Worm (Caenorhabditis elegans) whole organism, late embryonic: ENCODE data around the gene srx-95.

Experiments used
- C38D4.7 ChIP-seq: fragments of 200-800 bp; sonication (Bioruptor generic); optimal IDR thresholded peaks from 2 replicates; lab custom pipeline; 2018; ENCODE audit warnings: mild to moderate bottlenecking, missing genetic modification characterization, moderate library complexity, missing compliant biosample characterization
- F13H6.1 ChIP-seq: sonication (generic microtip); optimal IDR thresholded peaks from 2 replicates; lab custom pipeline; 2016; ENCODE audit warnings: missing genetic modification characterization, missing compliant biosample characterization
- T23F11.4 ChIP-seq: fragments of 200-800 bp; sonication (Bioruptor generic); optimal IDR thresholded peaks from 2 replicates; lab custom pipeline; 2018; ENCODE audit warnings: mild to moderate bottlenecking, missing genetic modification characterization, missing compliant biosample characterization
- ceh-22 ChIP-seq: sonication (generic microtip); optimal IDR thresholded peaks from 2 replicates; lab custom pipeline; 2017; ENCODE audit warnings: missing biosample characterization, missing genetic modification characterization
- ceh-24 ChIP-seq: sonication (generic microtip); optimal IDR thresholded peaks from 2 replicates; lab custom pipeline; 2016; ENCODE audit warnings: mild to moderate bottlenecking, missing genetic modification characterization, missing compliant biosample characterization
- ceh-30 ChIP-seq: fragments of 150-350 bp; optimal IDR thresholded peaks from 2 replicates; lab custom pipeline; 2014; ENCODE audit warnings: missing biosample characterization, missing genetic modification characterization
- ceh-45 ChIP-seq: fragments of 200-800 bp; sonication (Bioruptor generic); IDR thresholded peaks from 2 replicates; pipeline ENCODE4 v1.3.6; 2022; ENCODE audit warnings: missing genetic modification reagents, missing genetic modification characterization, missing compliant biosample characterization
- ceh-9 ChIP-seq: sonication (generic microtip); optimal IDR thresholded peaks from 2 replicates; lab custom pipeline; 2016; ENCODE audit warnings: mild to moderate bottlenecking, missing genetic modification characterization, inconsistent platforms, missing compliant biosample characterization
- dve-1 ChIP-seq: sonication (generic microtip); optimal IDR thresholded peaks from 2 replicates; lab custom pipeline; 2017; ENCODE audit warnings: antibody characterized with exemption, mild to moderate bottlenecking, missing genetic modification characterization, missing compliant biosample characterization
- elt-2 ChIP-seq: sonication (generic microtip); optimal IDR thresholded peaks from 2 replicates; lab custom pipeline; 2016; ENCODE audit warnings: missing genetic modification reagents, missing genetic modification characterization, missing compliant biosample characterization
- ets-4 ChIP-seq: sonication (generic microtip); optimal IDR thresholded peaks from 2 replicates; lab custom pipeline; 2016; ENCODE audit warnings: missing genetic modification characterization, missing compliant biosample characterization
- fkh-10 ChIP-seq: fragments of 150-350 bp; optimal IDR thresholded peaks from 2 replicates; lab custom pipeline; 2014; ENCODE audit warnings: missing biosample characterization, missing genetic modification reagents, missing genetic modification characterization
- fkh-6 ChIP-seq: sonication (generic microtip); optimal IDR thresholded peaks from 2 replicates; lab custom pipeline; 2016; ENCODE audit warnings: missing genetic modification characterization, missing compliant biosample characterization
- hlh-15 ChIP-seq: sonication (generic microtip); optimal IDR thresholded peaks from 2 replicates; lab custom pipeline; 2016; ENCODE audit warnings: missing genetic modification characterization, missing compliant biosample characterization
- hlh-30 ChIP-seq: sonication (generic microtip); optimal IDR thresholded peaks from 2 replicates; lab custom pipeline; 2017; ENCODE audit warnings: antibody characterized with exemption, missing genetic modification characterization, missing compliant biosample characterization; ENCODE audit not compliant: insufficient read depth
- hlh-8 ChIP-seq: sonication (generic microtip); optimal IDR thresholded peaks from 2 replicates; lab custom pipeline; 2016; ENCODE audit warnings: missing genotype, missing genetic modification characterization, missing compliant biosample characterization
- lim-6 ChIP-seq: sonication (generic microtip); optimal IDR thresholded peaks from 2 replicates; lab custom pipeline; 2016; ENCODE audit warnings: missing genetic modification characterization, missing compliant biosample characterization
- lin-11 ChIP-seq: fragments of 200-800 bp; sonication (Bioruptor generic); optimal IDR thresholded peaks from 2 replicates; lab custom pipeline; 2018; ENCODE audit warnings: mild to moderate bottlenecking, missing genetic modification characterization, missing compliant biosample characterization
- nfya-1 ChIP-seq: sonication (generic microtip); optimal IDR thresholded peaks from 2 replicates; lab custom pipeline; 2017; ENCODE audit warnings: missing genetic modification characterization, mild to moderate bottlenecking, missing compliant biosample characterization, antibody characterized with exemption, moderate library complexity
- pag-3 ChIP-seq: sonication (generic microtip); optimal IDR thresholded peaks from 2 replicates; lab custom pipeline; 2016; ENCODE audit warnings: missing compliant biosample characterization, missing genetic modification characterization, borderline replicate concordance
- pat-9 ChIP-seq: fragments of 200-800 bp; sonication (Bioruptor generic); optimal IDR thresholded peaks from 2 replicates; lab custom pipeline; 2018; ENCODE audit warnings: mild to moderate bottlenecking, missing genetic modification characterization, moderate library complexity, missing compliant biosample characterization
- pha-4 ChIP-seq: fragments of 150-350 bp; optimal IDR thresholded peaks from 2 replicates; lab custom pipeline; 2018; ENCODE audit warnings: missing biosample characterization, missing genetic modification reagents, missing genetic modification characterization
- pros-1 ChIP-seq: fragments of 150-350 bp; optimal IDR thresholded peaks from 2 replicates; lab custom pipeline; 2014; ENCODE audit warnings: missing biosample characterization, missing genetic modification reagents, missing genetic modification characterization
- ref-2 ChIP-seq: sonication (generic microtip); optimal IDR thresholded peaks from 2 replicates; lab custom pipeline; 2016; ENCODE audit warnings: missing genetic modification characterization, missing compliant biosample characterization
- rnt-1 ChIP-seq: sonication (generic microtip); optimal IDR thresholded peaks from 2 replicates; lab custom pipeline; 2016; ENCODE audit warnings: missing genetic modification characterization, missing compliant biosample characterization
- sdc-2 ChIP-seq: sonication (generic microtip); optimal IDR thresholded peaks from 2 replicates; lab custom pipeline; 2016; ENCODE audit warnings: missing genotype, missing genetic modification characterization, missing compliant biosample characterization
- syd-9 ChIP-seq: sonication (generic microtip); optimal IDR thresholded peaks from 2 replicates; lab custom pipeline; 2016; ENCODE audit warnings: mild to moderate bottlenecking, missing genetic modification characterization, moderate library complexity, missing compliant biosample characterization
- tbx-2 ChIP-seq: sonication (generic microtip); optimal IDR thresholded peaks from 2 replicates; lab custom pipeline; 2016; ENCODE audit warnings: missing genetic modification characterization, missing compliant biosample characterization
- ttx-3 ChIP-seq: sonication (generic microtip); optimal IDR thresholded peaks from 2 replicates; lab custom pipeline; 2016; ENCODE audit warnings: missing genetic modification reagents, missing genetic modification characterization, missing compliant biosample characterization
- unc-3 ChIP-seq, 2 experiments: fragments of 200-800 bp in 1 of 2; sonication (Bioruptor generic) in 1 of 2; sonication (generic microtip) in 1 of 2; conservative IDR thresholded peaks in 1 of 2; optimal IDR thresholded peaks in 1 of 2; 2 replicates each; pipeline versions ENCODE4 v1.3.6 to Lab custom; 2016 to 2022; ENCODE audit warnings: missing compliant biosample characterization in 2 of 2, missing genetic modification characterization in 2 of 2, missing genetic modification reagents in 1 of 2
- zip-5 ChIP-seq: sonication (generic microtip); optimal IDR thresholded peaks from 2 replicates; lab custom pipeline; 2016; ENCODE audit warnings: missing genetic modification characterization, missing compliant biosample characterization

srx-95 gene

DNA sequence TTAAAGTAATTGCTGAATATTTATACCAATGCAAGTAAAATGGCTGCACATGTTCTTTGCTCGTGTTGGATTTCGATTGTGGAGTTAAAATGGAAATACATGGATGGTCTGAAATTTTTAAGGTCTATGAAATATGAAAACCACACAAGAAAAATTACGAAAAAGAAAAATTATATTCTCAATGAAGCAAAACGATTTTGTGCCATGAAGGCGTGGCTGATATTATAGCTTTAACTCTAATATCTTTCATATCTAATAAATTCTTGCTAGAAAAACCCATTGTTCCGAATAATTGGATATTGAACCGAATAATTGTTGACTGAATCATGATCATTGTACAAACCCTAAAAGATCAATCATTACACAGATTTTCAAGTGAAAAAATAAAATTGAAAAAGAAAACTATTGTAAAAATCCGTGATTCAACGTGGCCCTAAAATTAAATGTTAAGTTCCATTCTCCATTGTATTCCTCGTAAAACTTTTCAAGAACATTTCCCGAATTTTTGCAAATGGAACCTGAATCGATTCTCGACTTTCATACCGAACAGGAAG, at the start of gene srx-95, which contains the start of gene fis-1:
srx-95 (minus strand) TSS at position 101 of the 554 bp plus-strand sequence.
fis-1 (plus strand) TSS at position 504 of the 554 bp plus-strand sequence.
- TF ChIP-seq pha-4 (tag; lab: Kevin White, UChicago) = no peak
- no peak for TF ChIP-seq hlh-15 (tag; lab: Kevin White, UChicago)
- no peak for TF ChIP-seq C38D4.7 (GFP tag; lab: Kevin White, UChicago)
- no peak for TF ChIP-seq ceh-22 (tag; lab: Kevin White, UChicago)
- TF ChIP-seq hlh-8 (tag; lab: Kevin White, UChicago) = no peak
- TF ChIP-seq pag-3 (tag; lab: Kevin White, UChicago) = no peak
- no peak for TF ChIP-seq ets-4 (tag; lab: Kevin White, UChicago)
- TF ChIP-seq T23F11.4 (GFP tag; lab: Kevin White, UChicago) = no peak
- TF ChIP-seq fkh-10 = no peak
- TF ChIP-seq nfya-1 = no peak
- TF ChIP-seq ceh-24 (tag; lab: Kevin White, UChicago) = no peak
- no peak for TF ChIP-seq zip-5 (tag; lab: Kevin White, UChicago)
- no peak for TF ChIP-seq lin-11 (tag; lab: Kevin White, UChicago)
- no peak for TF ChIP-seq lim-6 (tag; lab: Kevin White, UChicago)
- no peak for TF ChIP-seq ref-2 (tag; lab: Kevin White, UChicago)
- no peak for TF ChIP-seq unc-3 (GFP tag; conservative IDR thresholded peaks at IDR 0.05; lab: Robert Waterston, UW)
- no peak for TF ChIP-seq unc-3 (tag; optimal IDR thresholded peaks at IDR 0.05; lab: Kevin White, UChicago)

DNA sequence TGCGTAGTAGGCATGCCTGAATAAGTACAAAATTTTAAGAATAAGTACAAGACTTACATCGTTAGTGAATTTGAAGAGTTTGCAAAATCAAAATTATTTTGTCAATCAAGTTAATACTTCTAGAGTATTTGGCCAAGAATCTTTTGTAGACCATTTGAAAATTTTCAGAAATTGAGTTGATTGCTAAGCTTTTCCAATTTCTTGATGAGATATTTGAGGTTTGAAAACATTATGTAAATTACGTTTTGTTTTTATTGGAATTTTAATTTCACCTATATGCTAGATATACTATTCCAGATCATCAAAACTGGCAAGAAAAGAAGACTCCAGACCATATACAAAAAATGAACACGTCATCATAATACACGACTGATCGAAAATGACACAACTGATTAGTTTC, 48.5 kb upstream of the srx-95 start, which contains the start of gene tab-1:
tab-1 (plus strand) TSS at position 301 of the 400 bp plus-strand sequence.
- TF ChIP-seq zip-5 (tag; lab: Kevin White, UChicago) = no peak
- TF ChIP-seq elt-2 = no peak
- TF ChIP-seq syd-9 (tag; lab: Kevin White, UChicago) = no peak
- no peak for TF ChIP-seq rnt-1 (tag; lab: Kevin White, UChicago)
- TF ChIP-seq, all 69 proteins: peak for 0

DNA sequence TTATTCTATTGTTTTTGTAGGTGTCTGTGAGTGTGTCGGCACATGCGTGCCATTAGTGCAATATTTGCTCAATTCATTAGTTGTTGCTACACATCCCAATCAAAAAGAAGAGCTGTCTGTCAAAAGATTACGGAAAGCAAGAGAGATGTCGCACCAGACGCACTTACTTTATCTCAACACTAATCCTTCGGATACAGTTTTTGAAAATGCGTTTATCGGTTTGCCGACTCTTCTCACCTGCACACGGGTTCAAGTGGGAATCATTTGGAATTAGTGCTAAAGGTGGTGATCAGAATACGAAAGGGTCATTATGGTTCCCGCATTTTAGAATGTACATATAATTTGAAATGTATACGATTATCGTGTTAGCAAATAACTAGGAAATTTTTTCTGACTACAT, 46.7 kb upstream of the srx-95 start:
- no peak for TF ChIP-seq hlh-30 (tag; lab: Kevin White, UChicago)
- no peak for TF ChIP-seq F13H6.1
- TF ChIP-seq sdc-2 (tag; lab: Kevin White, UChicago) = no peak
- TF ChIP-seq pat-9 (tag; lab: Kevin White, UChicago) = no peak
- TF ChIP-seq fkh-6 = no peak
- TF ChIP-seq pros-1 (tag; lab: Kevin White, UChicago) = no peak
- TF ChIP-seq tbx-2 (tag; lab: Kevin White, UChicago) = no peak
- TF ChIP-seq ceh-9 (tag; lab: Kevin White, UChicago) = no peak
- TF ChIP-seq ttx-3 (tag; lab: Kevin White, UChicago) = no peak
- TF ChIP-seq dve-1 (tag; lab: Kevin White, UChicago) = no peak
- TF ChIP-seq hlh-15 (tag; lab: Kevin White, UChicago) = no peak
- TF ChIP-seq nfya-1 = no peak
- no peak for TF ChIP-seq ceh-45
- no peak for TF ChIP-seq lim-6 (tag; lab: Kevin White, UChicago)
- no peak for TF ChIP-seq lin-11 (tag; lab: Kevin White, UChicago)
- no peak for TF ChIP-seq ceh-24 (tag; lab: Kevin White, UChicago)
- no peak for TF ChIP-seq ceh-22 (tag; lab: Kevin White, UChicago)

DNA sequence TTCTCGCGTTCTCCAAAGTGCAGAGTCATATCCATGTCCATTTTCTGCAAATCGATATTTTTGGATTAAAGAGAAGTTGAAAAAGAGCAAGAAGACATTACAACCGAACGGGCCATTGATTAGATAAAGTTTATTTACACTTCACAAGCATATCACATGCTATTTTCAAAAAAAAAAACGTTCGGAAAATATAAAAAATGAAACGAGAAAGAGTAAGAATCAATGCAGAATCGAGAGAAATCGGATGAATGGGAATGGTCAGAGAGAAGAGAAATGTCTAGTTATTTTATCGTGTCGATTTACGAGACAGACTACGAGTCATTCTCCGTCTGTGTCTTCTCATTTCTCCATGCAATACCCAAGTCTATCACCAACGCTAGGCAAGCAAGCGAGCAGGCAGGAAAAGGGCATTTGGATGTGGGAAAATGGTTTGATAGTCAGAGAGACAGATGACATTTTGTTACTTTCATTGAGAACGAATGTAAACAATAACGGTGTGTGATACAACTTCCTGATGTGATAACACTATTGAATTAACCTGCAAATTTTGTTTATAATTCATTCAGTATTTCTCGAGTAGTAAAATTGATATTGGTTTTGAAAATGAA, 45.6 kb upstream of the srx-95 start, which contains the start of gene F31E8.4:
F31E8.4 (minus strand) TSS at position 51 of the 608 bp plus-strand sequence.
- peak; percentile 52 for TF ChIP-seq elt-2
- TF ChIP-seq tbx-2 (tag; lab: Kevin White, UChicago) = no peak
- peak; percentile 13 for TF ChIP-seq ref-2 (tag; lab: Kevin White, UChicago)
- TF ChIP-seq ceh-30 (tag; lab: Kevin White, UChicago) = no peak
